Worm (Caenorhabditis elegans): ENCODE data around the gene T24C4.2.

T24C4.2 gene

DNA sequence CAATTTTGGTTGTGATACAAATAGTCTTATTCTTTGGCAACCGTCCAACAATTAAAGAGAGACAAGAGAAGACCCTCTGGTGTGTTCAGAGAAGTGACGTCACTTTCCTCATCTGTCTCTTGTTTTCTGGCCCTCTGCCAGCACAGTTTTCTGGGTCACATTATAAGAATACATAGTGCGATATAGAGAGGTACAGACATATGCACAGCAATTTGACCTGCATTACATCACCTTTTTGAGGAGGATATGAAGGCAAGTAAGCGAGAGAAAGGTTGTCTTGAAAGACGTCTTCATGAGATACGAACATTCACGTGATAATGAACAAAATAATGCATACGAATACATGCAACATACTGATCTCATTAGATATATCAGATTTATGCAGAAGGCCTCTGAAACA is 786 bp upstream of the T24C4.2 start:
- TF ChIP-seq scrt-1 (GFP tag; IDR thresholded peaks at IDR 0.05): no peak
- no peak for TF ChIP-seq ets-7 (tag; optimal IDR thresholded peaks at IDR 0.05)
- TF ChIP-seq aly-1 (tag; optimal IDR thresholded peaks at IDR 0.05): no peak
- TF ChIP-seq tra-4 (tag; optimal IDR thresholded peaks at IDR 0.05): no peak
- TF ChIP-seq F13C5.2 (tag; optimal IDR thresholded peaks at IDR 0.05): no peak
- no peak for TF ChIP-seq ama-1 (optimal IDR thresholded peaks at IDR 0.05)
- TF ChIP-seq ceh-13 (GFP tag; optimal IDR thresholded peaks at IDR 0.05): no peak
- no peak for TF ChIP-seq flt-1 (GFP tag; IDR thresholded peaks at IDR 0.05)
- no peak for TF ChIP-seq pes-1 (GFP tag; IDR thresholded peaks at IDR 0.05)
- TF ChIP-seq hmg-4 (GFP tag; optimal IDR thresholded peaks at IDR 0.05): no peak
- TF ChIP-seq hnd-1 (tag; optimal IDR thresholded peaks at IDR 0.05): no peak
- TF ChIP-seq B0310.2 (tag; optimal IDR thresholded peaks at IDR 0.05): no peak
- TF ChIP-seq hmbx-1 (tag; optimal IDR thresholded peaks at IDR 0.05): no peak
- no peak for TF ChIP-seq ceh-36 (tag; optimal IDR thresholded peaks at IDR 0.05)
- no peak for TF ChIP-seq tbx-11 (GFP tag; IDR thresholded peaks at IDR 0.05)
- no peak for TF ChIP-seq tbx-37 (GFP tag; conservative IDR thresholded peaks at IDR 0.05)

- no peak for TF ChIP-seq F13C5.2 (tag; optimal IDR thresholded peaks at IDR 0.05)
- no peak for TF ChIP-seq scrt-1 (GFP tag; IDR thresholded peaks at IDR 0.05)
- TF ChIP-seq hmbx-1 (tag; optimal IDR thresholded peaks at IDR 0.05): no peak
- TF ChIP-seq aly-1 (tag; optimal IDR thresholded peaks at IDR 0.05): no peak
- no peak for TF ChIP-seq ceh-13 (GFP tag; optimal IDR thresholded peaks at IDR 0.05)
- no peak for TF ChIP-seq flt-1 (GFP tag; IDR thresholded peaks at IDR 0.05)
- no peak for TF ChIP-seq tbx-37 (GFP tag; conservative IDR thresholded peaks at IDR 0.05)
- TF ChIP-seq pes-1 (GFP tag; IDR thresholded peaks at IDR 0.05): no peak
Measured at ce11 chrIII:868866-869265, 903 bp downstream of the T24C4.2 start.

- no peak for TF ChIP-seq pes-1 (GFP tag; IDR thresholded peaks at IDR 0.05)
- no peak for TF ChIP-seq scrt-1 (GFP tag; IDR thresholded peaks at IDR 0.05)
- TF ChIP-seq aly-1 (tag; optimal IDR thresholded peaks at IDR 0.05): no peak
- TF ChIP-seq sea-1 (GFP tag; conservative IDR thresholded peaks at IDR 0.05): no peak
- no peak for TF ChIP-seq hmg-4 (GFP tag; optimal IDR thresholded peaks at IDR 0.05)
- no peak for TF ChIP-seq hnd-1 (tag; optimal IDR thresholded peaks at IDR 0.05)
- TF ChIP-seq B0310.2 (tag; optimal IDR thresholded peaks at IDR 0.05): no peak
- no peak for TF ChIP-seq hmbx-1 (tag; optimal IDR thresholded peaks at IDR 0.05)
- TF ChIP-seq ama-1 (optimal IDR thresholded peaks at IDR 0.05): no peak
- TF ChIP-seq F13C5.2 (tag; optimal IDR thresholded peaks at IDR 0.05): no peak
- TF ChIP-seq tbx-11 (GFP tag; IDR thresholded peaks at IDR 0.05): no peak
Measured at ce11 chrIII:861819-862356, 7.9 kb downstream of the T24C4.2 start, which contains the start of gene arx-4. Gene arx-4 (plus strand): TSS chrIII:862306.

DNA sequence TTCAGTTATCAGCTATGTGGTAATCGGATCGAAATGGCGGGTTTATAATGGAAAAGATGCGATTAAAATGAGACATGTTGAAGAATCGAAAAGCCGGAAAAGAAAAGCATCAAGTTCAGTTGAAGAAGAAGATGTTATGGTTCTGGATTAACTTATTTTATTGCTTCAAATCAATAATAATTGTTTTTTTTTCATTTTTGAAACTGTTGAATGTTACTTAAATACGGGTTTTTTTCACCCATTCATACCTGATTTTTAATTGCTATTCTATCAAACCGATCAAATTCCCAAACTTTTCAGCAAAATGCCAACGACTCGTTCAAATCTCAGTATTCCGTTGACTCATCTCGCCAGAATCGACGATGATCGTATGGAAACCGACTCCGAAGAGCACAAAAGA is 9.9 kb downstream of the T24C4.2 start, which contains the start of gene exos-4.2:
Gene exos-4.2 (plus strand): TSS at position 301 of the 400 bp plus-strand sequence.
- TF ChIP-seq ets-7 (tag; optimal IDR thresholded peaks at IDR 0.05) (no peak), hnd-1 (tag; optimal IDR thresholded peaks at IDR 0.05) (no peak), hmg-4 (GFP tag; optimal IDR thresholded peaks at IDR 0.05) (no peak)

- no peak for TF ChIP-seq hnd-1 (tag; optimal IDR thresholded peaks at IDR 0.05)
Measured at ce11 chrIII:856908-857307, 12.9 kb downstream of the T24C4.2 start.

DNA sequence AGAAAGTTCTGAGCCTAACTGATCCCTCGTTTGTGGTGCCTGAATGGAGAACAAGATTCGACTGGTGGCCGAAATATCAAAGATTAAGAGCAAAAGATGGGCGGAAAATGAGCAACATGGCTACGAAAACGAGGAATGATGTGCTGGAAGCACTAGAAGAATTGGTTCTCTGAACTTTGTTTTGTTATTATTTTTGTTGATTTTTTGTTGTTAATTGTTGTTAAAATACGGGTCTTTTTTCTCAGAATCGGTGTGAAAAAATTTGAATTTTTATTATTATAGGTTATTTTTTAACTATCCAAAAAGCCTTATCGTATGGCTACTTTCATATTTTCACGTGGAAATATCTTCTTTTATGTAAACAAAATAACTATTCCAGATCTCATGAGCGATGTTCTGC is 13.5 kb downstream of the T24C4.2 start, which contains the start of gene K02F3.12:
Gene K02F3.12 (plus strand): TSS at position 301 of the 400 bp plus-strand sequence.
- TF ChIP-seq tbx-11 (GFP tag; IDR thresholded peaks at IDR 0.05): no peak

DNA sequence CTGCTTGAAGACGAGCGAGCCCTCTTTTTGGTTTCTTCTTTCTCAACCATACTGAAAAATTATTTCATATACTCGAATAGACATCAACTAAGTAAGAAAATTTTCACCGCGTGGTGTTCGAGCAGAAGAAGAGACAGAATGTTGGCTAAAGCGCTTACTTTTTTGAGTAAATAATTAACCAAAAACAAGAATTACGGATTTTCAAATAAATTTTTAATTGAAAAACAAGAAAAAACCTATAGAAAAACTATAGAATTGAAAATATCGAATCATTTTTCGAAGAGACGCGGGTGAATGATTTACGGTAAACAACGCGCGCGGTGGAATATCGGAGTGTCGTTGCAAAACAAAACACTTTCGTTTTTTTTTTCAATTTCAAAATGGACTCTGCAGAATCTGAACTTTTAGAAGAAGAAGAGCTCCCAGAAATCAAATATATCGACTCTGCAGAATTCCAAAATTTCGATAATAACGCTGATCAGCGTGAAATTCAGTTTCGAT is 15.9 kb downstream of the T24C4.2 start, which contains the start of the genes rnp-5 and tag-51:
Gene rnp-5 (minus strand): TSS at position 51 of the 501 bp plus-strand sequence.
Gene tag-51 (plus strand): TSS at position 363 of the 501 bp plus-strand sequence.
- TF ChIP-seq ceh-36 (tag; optimal IDR thresholded peaks at IDR 0.05) (no peak), tra-4 (tag; optimal IDR thresholded peaks at IDR 0.05) (no peak)

DNA sequence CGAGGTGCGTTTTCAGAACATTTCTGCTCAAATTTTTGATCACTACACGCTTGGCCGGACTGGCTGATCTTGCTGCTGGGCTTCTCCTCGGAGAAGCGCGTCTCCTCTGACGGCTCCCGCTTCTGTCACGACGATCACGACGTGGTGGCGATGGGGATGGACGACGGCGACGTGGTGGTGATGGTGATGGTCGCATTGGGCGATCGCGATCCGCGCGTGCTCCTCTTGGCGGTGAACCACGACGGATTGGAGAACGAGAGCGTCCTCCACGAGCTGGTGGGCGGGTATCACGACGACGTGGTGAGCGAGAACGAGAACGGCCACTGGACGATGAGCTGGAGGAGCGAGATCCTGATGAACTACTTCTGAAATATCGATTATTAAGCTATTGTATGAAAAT is 16.4 kb downstream of the T24C4.2 start:
- TF ChIP-seq ama-1 (optimal IDR thresholded peaks at IDR 0.05) (no peak), tbx-11 (GFP tag; IDR thresholded peaks at IDR 0.05) (no peak), sea-1 (GFP tag; conservative IDR thresholded peaks at IDR 0.05) (no peak), hmbx-1 (tag; optimal IDR thresholded peaks at IDR 0.05) (no peak), hnd-1 (tag; optimal IDR thresholded peaks at IDR 0.05) (no peak), B0310.2 (tag; optimal IDR thresholded peaks at IDR 0.05) (no peak), tra-4 (tag; optimal IDR thresholded peaks at IDR 0.05) (no peak), ceh-13 (GFP tag; optimal IDR thresholded peaks at IDR 0.05) (no peak), pes-1 (GFP tag; IDR thresholded peaks at IDR 0.05) (no peak), scrt-1 (GFP tag; IDR thresholded peaks at IDR 0.05) (no peak), F13C5.2 (tag; optimal IDR thresholded peaks at IDR 0.05) (no peak), tbx-37 (GFP tag; conservative IDR thresholded peaks at IDR 0.05) (no peak)

DNA sequence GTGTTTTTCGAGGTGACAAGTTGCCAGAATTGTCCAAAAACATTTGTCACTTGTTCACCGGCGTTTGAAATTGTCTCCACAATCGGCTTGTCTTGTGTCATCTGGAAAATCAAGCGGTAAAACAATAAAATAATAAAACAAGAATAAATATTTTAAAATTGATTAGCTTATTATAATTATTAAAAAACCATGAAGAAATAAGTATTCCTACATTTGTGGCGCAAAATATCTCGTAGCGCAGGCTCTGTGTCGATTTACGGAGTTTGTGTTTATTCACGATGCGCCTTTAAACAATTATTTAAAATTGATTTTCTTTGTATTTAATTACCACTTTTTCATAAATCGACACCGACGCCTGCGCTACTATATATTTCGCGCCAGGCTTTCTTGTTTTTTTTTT is 17.5 kb downstream of the T24C4.2 start, which contains the start of gene moma-1:
Gene moma-1 (minus strand): TSS at position 101 of the 400 bp plus-strand sequence.
- TF ChIP-seq tbx-11 (GFP tag; IDR thresholded peaks at IDR 0.05) (no peak), B0310.2 (tag; optimal IDR thresholded peaks at IDR 0.05) (no peak), hmbx-1 (tag; optimal IDR thresholded peaks at IDR 0.05) (no peak), hmg-4 (GFP tag; optimal IDR thresholded peaks at IDR 0.05) (no peak), aly-1 (tag; optimal IDR thresholded peaks at IDR 0.05) (no peak), pes-1 (GFP tag; IDR thresholded peaks at IDR 0.05) (no peak), ama-1 (optimal IDR thresholded peaks at IDR 0.05) (no peak), ceh-36 (tag; optimal IDR thresholded peaks at IDR 0.05) (no peak)
